Worm (Caenorhabditis elegans) whole organism, L3 larva: Measurements from ENCODE around the gene ucr-1.

Experiments
- ZK546.5 ChIP-seq: sonication (generic microtip); optimal IDR thresholded peaks from 2 replicates; lab custom pipeline; 2017; ENCODE audit warnings: missing biosample characterization, missing genetic modification characterization
- aly-2 ChIP-seq: fragments of 150-350 bp; optimal IDR thresholded peaks from 2 replicates; lab custom pipeline; 2014; ENCODE audit warnings: missing biosample characterization, missing genetic modification characterization
- ama-1 ChIP-seq: fragments of 150-350 bp; optimal IDR thresholded peaks from 2 replicates; lab custom pipeline; 2018
- ceh-82 ChIP-seq: fragments of 150-350 bp; optimal IDR thresholded peaks from 2 replicates; lab custom pipeline; 2014; ENCODE audit warnings: missing biosample characterization, missing genetic modification characterization
- egl-27 ChIP-seq: sonication (generic microtip); optimal IDR thresholded peaks from 4 replicates; lab custom pipeline; 2017; ENCODE audit warnings: missing biosample characterization, missing genetic modification reagents, missing genetic modification characterization
- lin-15B ChIP-seq: fragments of 150-350 bp; optimal IDR thresholded peaks from 2 replicates; lab custom pipeline; 2014; ENCODE audit warnings: missing biosample characterization, missing genetic modification characterization
- lin-39 ChIP-seq: fragments of 150-350 bp; optimal IDR thresholded peaks from 2 replicates; lab custom pipeline; 2018; ENCODE audit warnings: missing biosample characterization, missing genetic modification reagents, missing genetic modification characterization
- nhr-12 ChIP-seq: fragments of 150-350 bp; optimal IDR thresholded peaks from 2 replicates; lab custom pipeline; 2014; ENCODE audit warnings: missing biosample characterization, missing genetic modification characterization
- snpc-4 ChIP-seq: fragments of 150-350 bp; optimal IDR thresholded peaks from 2 replicates; lab custom pipeline; 2014; ENCODE audit warnings: missing biosample characterization, missing genetic modification characterization
- tbx-2 ChIP-seq: sonication (generic microtip); optimal IDR thresholded peaks from 2 replicates; lab custom pipeline; 2016; ENCODE audit warnings: mild to moderate bottlenecking, missing genetic modification characterization, missing compliant biosample characterization
- zag-1 ChIP-seq: fragments of 150-350 bp; optimal IDR thresholded peaks from 2 replicates; lab custom pipeline; 2014; ENCODE audit warnings: missing biosample characterization, missing genetic modification characterization

DNA sequence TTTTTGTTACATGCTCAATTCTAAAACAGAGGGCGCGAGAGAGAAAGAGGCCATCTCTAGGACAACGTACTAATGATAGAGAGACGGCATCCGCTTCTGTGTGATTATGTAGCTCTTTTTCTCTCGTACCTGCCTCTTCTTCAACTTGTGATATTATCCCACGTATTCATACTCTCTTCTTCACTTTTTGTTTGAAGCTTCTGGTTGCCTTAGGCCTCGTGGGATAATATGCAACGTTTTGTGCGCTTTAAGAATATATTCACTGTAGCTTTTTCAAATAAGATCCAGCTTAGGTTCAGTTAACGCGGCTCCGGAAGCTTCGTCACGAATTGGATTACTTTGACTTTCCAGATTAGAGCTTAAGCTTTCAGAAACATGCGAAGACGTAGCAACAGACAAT lies 9.2 kb upstream of the ucr-1 start, which contains the start of the genes F56D2.8 and uev-2:
- TF ChIP-seq nhr-12, result no peak
- no peak for TF ChIP-seq lin-15B (tag; lab: Kevin White, UChicago)
- no peak for TF ChIP-seq zag-1 (tag; lab: Kevin White, UChicago)
- no peak for TF ChIP-seq ZK546.5 (tag; lab: Kevin White, UChicago)
- no peak for TF ChIP-seq snpc-4 (tag; lab: Kevin White, UChicago)
- no peak for TF ChIP-seq ceh-82
- TF ChIP-seq aly-2 (tag; lab: Kevin White, UChicago), result no peak
- no peak for TF ChIP-seq ama-1 (lab: Kevin White, UChicago)
- no peak for TF ChIP-seq tbx-2
- TF ChIP-seq lin-39 (tag; lab: Kevin White, UChicago), result no peak
- no peak for TF ChIP-seq egl-27 (tag; lab: Kevin White, UChicago)
